Worm (Caenorhabditis elegans) whole organism, L4 larva: ENCODE results near the gene fbxa-28.

Source experiments
- D1046.2 ChIP-seq: fragments of 200-800 bp; sonication (Bioruptor generic); IDR thresholded peaks from 2 replicates; pipeline ENCODE4 v1.3.6; 2022; ENCODE audit warnings: missing genetic modification characterization, missing compliant biosample characterization
- F10B5.3 ChIP-seq: sonication (generic microtip); optimal IDR thresholded peaks from 2 replicates; lab custom pipeline; 2016; ENCODE audit warnings: mild to moderate bottlenecking, missing genetic modification characterization, missing compliant biosample characterization
- F44E2.7 ChIP-seq: fragments of 200-800 bp; sonication (Bioruptor generic); IDR thresholded peaks from 2 replicates; pipeline ENCODE4 v2.1.2; 2022; ENCODE audit warnings: missing genetic modification characterization, missing compliant biosample characterization
- Y105C5A.15 ChIP-seq: fragments of 200-800 bp; sonication (Bioruptor generic); IDR thresholded peaks from 2 replicates; pipeline ENCODE4 v1.3.6; 2022; ENCODE audit warnings: missing genetic modification characterization, missing compliant biosample characterization
- aly-2 ChIP-seq: sonication (generic microtip); optimal IDR thresholded peaks from 2 replicates; lab custom pipeline; 2018; ENCODE audit warnings: missing biosample characterization, missing genetic modification characterization
- ama-1 ChIP-seq: fragments of 150-350 bp; optimal IDR thresholded peaks from 2 replicates; lab custom pipeline; 2014; ENCODE audit warnings: inconsistent platforms, mixed read lengths
- arid-1 ChIP-seq: fragments of 200-800 bp; sonication (Bioruptor generic); conservative IDR thresholded peaks from 2 replicates; pipeline ENCODE4 v1.3.6; 2022; ENCODE audit warnings: missing genetic modification reagents, missing genetic modification characterization, missing compliant biosample characterization
- ces-1 ChIP-seq: fragments of 150-350 bp; sonication (generic microtip); optimal IDR thresholded peaks from 4 replicates; lab custom pipeline; 2014; ENCODE audit warnings: missing biosample characterization, missing genetic modification reagents, missing genetic modification characterization
- ctbp-1 ChIP-seq: fragments of 200-800 bp; sonication (Bioruptor generic); IDR thresholded peaks from 2 replicates; pipeline ENCODE4 v1.3.6; 2022; ENCODE audit warnings: missing genetic modification reagents, missing genetic modification characterization, missing compliant biosample characterization
- daf-16 ChIP-seq, 3 experiments: sonication (generic microtip); optimal IDR thresholded peaks; 2 replicates each; lab custom pipeline; 2016 to 2017; ENCODE audit warnings: missing genetic modification characterization in 3 of 3, missing genetic modification reagents in 3 of 3, mild to moderate bottlenecking in 2 of 3, missing compliant biosample characterization in 2 of 3, missing biosample characterization in 1 of 3, moderate library complexity in 1 of 3
- dmd-6 ChIP-seq: fragments of 200-800 bp; sonication (Bioruptor generic); IDR thresholded peaks from 2 replicates; pipeline ENCODE4 v1.3.6; 2022; ENCODE audit warnings: missing genetic modification reagents, missing genetic modification characterization, missing compliant biosample characterization
- dpl-1 ChIP-seq: fragments of 150-350 bp; optimal IDR thresholded peaks from 2 replicates; lab custom pipeline; 2014; ENCODE audit warnings: missing biosample characterization, missing genetic modification reagents, missing genetic modification characterization
- fkh-10 ChIP-seq: fragments of 150-350 bp; optimal IDR thresholded peaks from 2 replicates; lab custom pipeline; 2014; ENCODE audit warnings: missing biosample characterization, missing genetic modification reagents, missing genetic modification characterization
- hlh-11 ChIP-seq: fragments of 200-800 bp; sonication (Bioruptor generic); optimal IDR thresholded peaks from 2 replicates; lab custom pipeline; 2018; ENCODE audit warnings: mild to moderate bottlenecking, missing genetic modification characterization, missing compliant biosample characterization
- jun-1 ChIP-seq: fragments of 150-350 bp; optimal IDR thresholded peaks from 2 replicates; lab custom pipeline; 2014; ENCODE audit warnings: missing biosample characterization, missing genetic modification reagents, missing genetic modification characterization
- lim-7 ChIP-seq: fragments of 200-800 bp; sonication (Bioruptor generic); IDR thresholded peaks from 2 replicates; pipeline ENCODE4 v1.3.6; 2022; ENCODE audit warnings: missing genetic modification characterization, missing compliant biosample characterization
- lin-38 ChIP-seq: fragments of 200-800 bp; sonication (Bioruptor generic); IDR thresholded peaks from 2 replicates; pipeline ENCODE4 v1.3.6; 2022; ENCODE audit warnings: missing genetic modification reagents, missing genetic modification characterization, missing compliant biosample characterization
- lin-39 ChIP-seq: fragments of 150-350 bp; optimal IDR thresholded peaks from 2 replicates; lab custom pipeline; 2014; ENCODE audit warnings: missing biosample characterization, missing genetic modification reagents, missing genetic modification characterization
- lir-3 ChIP-seq: sonication (generic microtip); optimal IDR thresholded peaks from 2 replicates; lab custom pipeline; 2016; ENCODE audit warnings: mild to moderate bottlenecking, missing genetic modification characterization, missing compliant biosample characterization
- lsy-2 ChIP-seq, 2 experiments: fragments of 150-350 bp in 1 of 2; sonication (generic microtip) in 1 of 2; optimal IDR thresholded peaks; 2 replicates each; lab custom pipeline; 2014 to 2017; ENCODE audit warnings: missing biosample characterization in 2 of 2, missing genetic modification characterization in 2 of 2
- madf-9 ChIP-seq: fragments of 200-800 bp; sonication (Bioruptor generic); conservative IDR thresholded peaks from 2 replicates; pipeline ENCODE4 v1.3.6; 2022; ENCODE audit warnings: missing genetic modification reagents, missing genetic modification characterization, missing compliant biosample characterization
- mdt-29 ChIP-seq: fragments of 200-800 bp; sonication (Bioruptor generic); IDR thresholded peaks from 2 replicates; pipeline ENCODE4 v1.3.6; 2022; ENCODE audit warnings: missing genetic modification reagents, missing genetic modification characterization, missing compliant biosample characterization
- mes-2 ChIP-seq: sonication (generic microtip); optimal IDR thresholded peaks from 2 replicates; lab custom pipeline; 2016; ENCODE audit warnings: missing genotype, mild to moderate bottlenecking, missing genetic modification characterization, missing compliant biosample characterization; ENCODE audit not compliant: poor library complexity, severe bottlenecking
- nhr-237 ChIP-seq: sonication (generic microtip); optimal IDR thresholded peaks from 2 replicates; lab custom pipeline; 2017; ENCODE audit warnings: missing biosample characterization, missing genetic modification characterization
- nhr-28 ChIP-seq: fragments of 150-350 bp; optimal IDR thresholded peaks from 2 replicates; lab custom pipeline; 2014; ENCODE audit warnings: missing biosample characterization, missing genetic modification characterization
- nhr-42 ChIP-seq: fragments of 200-800 bp; sonication (Bioruptor generic); IDR thresholded peaks from 2 replicates; pipeline ENCODE4 v1.3.6; 2022; ENCODE audit warnings: missing genetic modification characterization, missing compliant biosample characterization
- nhr-76 ChIP-seq: fragments of 150-350 bp; optimal IDR thresholded peaks from 2 replicates; lab custom pipeline; 2014; ENCODE audit warnings: missing biosample characterization, missing genetic modification characterization
- php-3 ChIP-seq: fragments of 200-800 bp; sonication (Bioruptor generic); IDR thresholded peaks from 2 replicates; pipeline ENCODE4 v1.3.6; 2022; ENCODE audit warnings: missing genetic modification reagents, missing genetic modification characterization, missing compliant biosample characterization
- pqm-1 ChIP-seq: sonication (generic microtip); optimal IDR thresholded peaks from 2 replicates; lab custom pipeline; 2017; ENCODE audit warnings: missing biosample characterization, missing genetic modification characterization
- snpc-1.2 ChIP-seq: fragments of 200-800 bp; sonication (Bioruptor generic); IDR thresholded peaks from 2 replicates; pipeline ENCODE4 v1.3.6; 2022; ENCODE audit warnings: missing genetic modification reagents, missing genetic modification characterization, missing compliant biosample characterization
- snpc-4 ChIP-seq: fragments of 150-350 bp; optimal IDR thresholded peaks from 2 replicates; lab custom pipeline; 2014; ENCODE audit warnings: missing biosample characterization, missing genetic modification characterization
- unc-39 ChIP-seq: sonication (generic microtip); optimal IDR thresholded peaks from 2 replicates; lab custom pipeline; 2017; ENCODE audit warnings: missing biosample characterization, missing genetic modification characterization
- unc-62 ChIP-seq, 3 experiments: fragments of 150-350 bp in 1 of 3; sonication (generic microtip); optimal IDR thresholded peaks in 2 of 3; peaks in 1 of 3; 1 replicate in 1 of 3; 2 replicates in 2 of 3; lab custom pipeline; 2014 to 2017; ENCODE audit warnings: missing biosample characterization in 3 of 3, missing genetic modification characterization in 3 of 3, missing genetic modification reagents in 3 of 3, missing genotype in 1 of 3
- vab-7 ChIP-seq: fragments of 200-800 bp; sonication (Bioruptor generic); IDR thresholded peaks from 2 replicates; pipeline ENCODE4 v1.3.6; 2022; ENCODE audit warnings: missing genetic modification reagents, missing genetic modification characterization, missing compliant biosample characterization
- zfp-2 ChIP-seq: sonication (generic microtip); optimal IDR thresholded peaks from 2 replicates; lab custom pipeline; 2016; ENCODE audit warnings: mild to moderate bottlenecking, missing genetic modification characterization, missing compliant biosample characterization
- zfp-3 ChIP-seq: fragments of 200-800 bp; sonication (Bioruptor generic); conservative IDR thresholded peaks from 2 replicates; pipeline ENCODE4 v1.3.6; 2022; ENCODE audit warnings: missing genetic modification reagents, missing genetic modification characterization, missing compliant biosample characterization
- ztf-11 ChIP-seq: fragments of 150-350 bp; optimal IDR thresholded peaks from 2 replicates; lab custom pipeline; 2014; ENCODE audit warnings: missing biosample characterization, missing genetic modification characterization

fbxa-28 gene

ce11 chrIII:1311367-1311766, 13.7 kb downstream of the fbxa-28 start:
- TF ChIP-seq nhr-237 (tag; lab: Kevin White, UChicago) (no peak), ces-1 (GFP tag; lab: Kevin White, UChicago) (no peak), madf-9 (no peak), dpl-1 (no peak), jun-1 (tag; lab: Kevin White, UChicago) (no peak), nhr-28 (tag; lab: Kevin White, UChicago) (no peak), Y105C5A.15 (GFP tag; lab: Robert Waterston, UW) (no peak), zfp-3 (GFP tag; lab: Robert Waterston, UW) (no peak)

ce11 chrIII:1314283-1314682, 16.6 kb downstream of the fbxa-28 start:
- TF ChIP-seq ces-1 (GFP tag; lab: Kevin White, UChicago) (no peak), unc-62 (GFP tag; optimal IDR thresholded peaks at IDR 0.05 in 1 of 2; lab: Kevin White, UChicago) (peak in 1 of 2 experiments; percentile 95), unc-62 (tag; optimal IDR thresholded peaks at IDR 0.05; lab: Kevin White, UChicago) (no peak), mes-2 (tag; lab: Kevin White, UChicago) (no peak)

- TF ChIP-seq daf-16 (GFP tag; optimal IDR thresholded peaks at IDR 0.05; lab: Kevin White, UChicago) (no peak), daf-16 (tag; optimal IDR thresholded peaks at IDR 0.05; lab: Kevin White, UChicago) (peak; percentile 56), pqm-1 (tag; lab: Kevin White, UChicago) (peak; percentile 80), D1046.2 (GFP tag; lab: Robert Waterston, UW) (no peak), lin-39 (tag; lab: Kevin White, UChicago) (no peak), snpc-1.2 (GFP tag; lab: Robert Waterston, UW) (no peak), hlh-11 (peak; percentile 20), lin-38 (no peak), nhr-28 (tag; lab: Kevin White, UChicago) (peak; percentile 77), arid-1 (GFP tag; lab: Robert Waterston, UW) (no peak), dmd-6 (GFP tag; lab: Robert Waterston, UW) (peak; percentile 46), lsy-2 (tag; optimal IDR thresholded peaks at IDR 0.05; lab: Kevin White, UChicago) (no peak), vab-7 (GFP tag; lab: Robert Waterston, UW) (no peak), lir-3 (no peak)
These were observed 17.3 kb downstream of the fbxa-28 start, which contains the start of the genes fbxa-80 and fbxa-19 for ce11 chrIII:1315038-1315437. Gene fbxa-80, minus strand, starts transcription at chrIII:1315210. Gene fbxa-19, plus strand, starts transcription at chrIII:1315401.

ce11 chrIII:1321561-1321960, 23.9 kb downstream of the fbxa-28 start, which contains the start of gene fbxa-15:
Gene fbxa-15, minus strand, starts transcription at chrIII:1321661.
- TF ChIP-seq nhr-42 (no peak), ctbp-1 (GFP tag; lab: Robert Waterston, UW) (no peak), fkh-10 (GFP tag; lab: Kevin White, UChicago) (no peak), zfp-2 (tag; lab: Kevin White, UChicago) (no peak), lin-39 (tag; lab: Kevin White, UChicago) (no peak), arid-1 (GFP tag; lab: Robert Waterston, UW) (no peak), ztf-11 (tag; lab: Kevin White, UChicago) (no peak), daf-16 (GFP tag; optimal IDR thresholded peaks at IDR 0.05; lab: Kevin White, UChicago) (no peak), daf-16 (tag; optimal IDR thresholded peaks at IDR 0.05; lab: Kevin White, UChicago) (no peak), lim-7 (GFP tag; lab: Robert Waterston, UW) (no peak), unc-39 (tag; lab: Kevin White, UChicago) (no peak), F10B5.3 (tag; lab: Kevin White, UChicago) (no peak), nhr-76 (no peak), ama-1 (no peak), mdt-29 (no peak), aly-2 (tag; lab: Kevin White, UChicago) (no peak), F44E2.7 (GFP tag; lab: Robert Waterston, UW) (no peak), snpc-4 (tag; lab: Kevin White, UChicago) (no peak), nhr-237 (tag; lab: Kevin White, UChicago) (no peak), php-3 (GFP tag; lab: Robert Waterston, UW) (no peak)
